Worm (Caenorhabditis elegans) whole organism, L2 larva: ENCODE measurements around the gene abu-7.

Source experiments
- C34F6.9 ChIP-seq: fragments of 150-350 bp; optimal IDR thresholded peaks from 2 replicates; lab custom pipeline; 2014; ENCODE audit warnings: missing biosample characterization, missing genetic modification characterization
- aly-2 ChIP-seq: fragments of 150-350 bp; optimal IDR thresholded peaks from 2 replicates; lab custom pipeline; 2014; ENCODE audit warnings: missing biosample characterization, missing genetic modification characterization
- ceh-82 ChIP-seq: fragments of 150-350 bp; optimal IDR thresholded peaks from 2 replicates; lab custom pipeline; 2014; ENCODE audit warnings: missing biosample characterization, missing genetic modification characterization
- fos-1 ChIP-seq: fragments of 150-350 bp; optimal IDR thresholded peaks from 2 replicates; lab custom pipeline; 2014; ENCODE audit warnings: missing biosample characterization, missing genetic modification characterization
- lsy-2 ChIP-seq, 2 experiments: fragments of 150-350 bp in 1 of 2; sonication (generic microtip) in 1 of 2; optimal IDR thresholded peaks; 2 replicates each; lab custom pipeline; 2014 to 2017; ENCODE audit warnings: missing biosample characterization in 2 of 2, missing genetic modification characterization in 2 of 2
- nhr-25 ChIP-seq: fragments of 150-350 bp; sonication (generic microtip); optimal IDR thresholded peaks from 3 replicates; lab custom pipeline; 2014; ENCODE audit warnings: missing biosample characterization, missing genetic modification characterization
- nhr-6 ChIP-seq: fragments of 150-350 bp; optimal IDR thresholded peaks from 2 replicates; lab custom pipeline; 2014; ENCODE audit warnings: missing biosample characterization, missing genetic modification characterization
- snpc-4 ChIP-seq: fragments of 150-350 bp; optimal IDR thresholded peaks from 2 replicates; lab custom pipeline; 2014; ENCODE audit warnings: missing biosample characterization, missing genetic modification characterization
- unc-39 ChIP-seq: fragments of 150-350 bp; optimal IDR thresholded peaks from 2 replicates; lab custom pipeline; 2014; ENCODE audit warnings: missing biosample characterization, missing genetic modification characterization
- zag-1 ChIP-seq: fragments of 150-350 bp; optimal IDR thresholded peaks from 2 replicates; lab custom pipeline; 2014; ENCODE audit warnings: missing biosample characterization, missing genetic modification characterization
- ztf-1 ChIP-seq: fragments of 200-800 bp; sonication (Bioruptor generic); conservative IDR thresholded peaks from 2 replicates; pipeline ENCODE4 v1.3.6; 2022; ENCODE audit warnings: missing genetic modification characterization, missing compliant biosample characterization
- ztf-4 ChIP-seq: fragments of 150-350 bp; optimal IDR thresholded peaks from 2 replicates; lab custom pipeline; 2014; ENCODE audit warnings: missing biosample characterization, missing genetic modification characterization

- TF ChIP-seq C34F6.9 (tag; lab: Kevin White, UChicago) (no peak), fos-1 (tag; lab: Kevin White, UChicago) (no peak), nhr-6 (tag; lab: Kevin White, UChicago) (no peak), unc-39 (tag; lab: Kevin White, UChicago) (no peak), zag-1 (tag; lab: Kevin White, UChicago) (no peak), aly-2 (tag; lab: Kevin White, UChicago) (no peak), ztf-1 (no peak), nhr-25 (no peak), ceh-82 (tag; lab: Kevin White, UChicago) (no peak), lsy-2 (tag; optimal IDR thresholded peaks at IDR 0.05; lab: Kevin White, UChicago) (no peak), ztf-4 (tag; lab: Kevin White, UChicago) (no peak), snpc-4 (tag; lab: Kevin White, UChicago) (no peak)
Observed at ce11 chrV:5194508-5194907, 29.9 kb upstream of the abu-7 start, which contains the start of gene abu-8.
